Worm (Caenorhabditis elegans): ENCODE measurements around the gene catp-2.

Gene catp-2

DNA sequence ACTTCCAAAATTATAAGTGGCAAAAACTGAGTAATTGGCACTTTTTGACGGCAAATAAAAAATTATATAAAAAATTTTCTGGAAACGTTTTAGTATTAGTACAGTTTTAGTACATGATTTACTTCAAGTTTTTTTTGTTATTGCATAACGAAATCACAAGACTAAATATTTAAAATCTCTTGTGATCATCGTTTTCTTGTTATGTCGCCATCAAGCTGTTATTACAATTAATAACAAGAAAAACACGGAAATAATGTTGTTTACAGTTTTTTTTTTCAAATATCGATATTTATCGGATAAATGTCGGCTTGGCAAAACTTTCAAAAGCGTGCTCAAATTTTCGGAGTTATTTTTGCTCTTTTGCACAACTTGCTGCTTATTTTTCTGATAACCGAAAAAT is 14.1 kb downstream of the catp-2 start, which contains the start of gene str-209:
str-209 (plus strand) TSS at position 301 of the 400 bp plus-strand sequence.
- TF ChIP-seq W03F9.2 (tag; optimal IDR thresholded peaks at IDR 0.05) (no peak), him-1 (tag; optimal IDR thresholded peaks at IDR 0.05) (no peak), dao-5 (tag; optimal IDR thresholded peaks at IDR 0.05) (no peak)

DNA sequence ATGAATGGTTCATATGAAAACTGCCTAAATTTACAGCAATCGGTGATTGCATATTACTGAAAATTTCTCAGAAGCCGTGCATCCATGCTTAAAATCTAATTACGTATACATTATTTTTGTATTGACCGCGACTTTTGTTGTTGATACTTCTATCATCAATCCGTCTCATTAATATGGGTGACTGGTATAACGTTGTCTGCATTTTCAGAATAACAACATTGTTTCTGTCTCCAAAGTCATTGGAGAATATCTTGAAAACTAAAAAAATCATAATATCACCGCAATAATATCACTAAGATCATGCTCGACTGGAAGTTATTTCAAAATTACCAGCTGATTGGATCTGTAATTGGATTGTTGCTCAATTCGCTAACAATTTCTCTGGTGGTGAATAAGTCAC is 16.9 kb downstream of the catp-2 start, which contains the start of gene str-207:
str-207 (plus strand) TSS at position 301 of the 400 bp plus-strand sequence.
- no peak for TF ChIP-seq him-1 (tag; optimal IDR thresholded peaks at IDR 0.05)
- TF ChIP-seq dao-5 (tag; optimal IDR thresholded peaks at IDR 0.05) = no peak
- TF ChIP-seq W03F9.2 (tag; optimal IDR thresholded peaks at IDR 0.05) = no peak

DNA sequence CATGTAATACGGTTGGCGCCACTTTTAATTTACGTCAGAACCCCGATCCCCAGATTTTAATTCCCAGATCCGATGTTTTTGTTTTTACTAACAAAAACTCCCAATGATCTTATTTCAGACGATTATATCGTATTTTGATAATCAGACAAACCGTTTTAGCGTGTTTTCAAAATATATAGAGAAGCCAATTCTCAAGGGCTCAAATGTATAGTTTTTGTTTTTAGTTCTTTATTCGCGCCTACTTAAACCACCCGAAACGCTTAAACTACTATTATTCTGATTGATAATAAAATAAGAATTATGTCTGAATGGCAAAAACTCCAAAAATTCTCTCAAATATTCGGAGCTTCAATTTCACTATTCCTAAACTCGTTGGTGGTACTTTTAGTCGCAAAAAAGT is 22.0 kb downstream of the catp-2 start, which contains the start of gene str-208:
str-208 (plus strand) TSS at position 301 of the 400 bp plus-strand sequence.
- TF ChIP-seq him-1 (tag; optimal IDR thresholded peaks at IDR 0.05) = no peak
- TF ChIP-seq W03F9.2 (tag; optimal IDR thresholded peaks at IDR 0.05) = no peak
- no peak for TF ChIP-seq dao-5 (tag; optimal IDR thresholded peaks at IDR 0.05)

DNA sequence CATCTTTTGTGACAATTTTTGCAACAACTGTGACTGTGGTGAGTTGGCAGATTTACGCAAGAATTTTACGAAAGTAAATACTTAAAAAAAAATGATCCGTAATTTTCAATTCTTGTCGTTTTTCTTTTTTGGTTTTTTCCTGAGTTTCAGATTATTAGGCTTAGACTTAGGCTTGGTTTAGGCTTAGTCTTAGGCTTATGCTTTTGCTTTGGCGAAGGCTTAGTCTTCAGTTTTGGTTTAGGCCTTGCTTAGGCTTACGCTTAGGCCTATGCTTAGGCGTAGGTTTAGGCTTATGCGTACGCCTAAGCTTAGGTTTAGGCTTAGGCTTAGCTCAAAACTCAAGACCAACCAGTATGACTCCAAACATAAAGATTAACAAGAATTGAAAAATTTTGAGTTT is 23.1 kb downstream of the catp-2 start:
- TF ChIP-seq W03F9.2 (tag; optimal IDR thresholded peaks at IDR 0.05) (no peak), him-1 (tag; optimal IDR thresholded peaks at IDR 0.05) (no peak), dao-5 (tag; optimal IDR thresholded peaks at IDR 0.05) (no peak)

DNA sequence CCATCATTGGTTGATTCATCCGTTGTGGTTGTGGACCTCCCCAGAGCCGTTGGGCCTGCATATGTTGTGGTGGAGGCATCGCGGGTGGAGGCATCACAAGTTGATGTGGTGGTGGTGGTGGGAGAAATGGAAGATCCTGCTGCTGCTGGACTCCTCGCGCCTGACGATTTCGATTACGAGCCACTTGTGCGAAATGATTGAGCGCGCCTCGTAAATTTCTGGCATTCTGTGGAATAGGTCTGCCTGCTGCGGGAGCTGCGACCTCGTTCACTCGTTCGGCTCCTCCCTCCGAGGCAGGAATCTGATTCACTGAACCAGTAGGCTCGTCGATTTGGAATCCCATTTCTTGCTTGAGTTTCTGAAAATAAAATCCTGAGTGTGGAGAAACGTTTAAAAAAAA is 26.2 kb downstream of the catp-2 start:
- TF ChIP-seq dao-5 (tag; optimal IDR thresholded peaks at IDR 0.05) (no peak), him-1 (tag; optimal IDR thresholded peaks at IDR 0.05) (no peak), W03F9.2 (tag; optimal IDR thresholded peaks at IDR 0.05) (no peak)

DNA sequence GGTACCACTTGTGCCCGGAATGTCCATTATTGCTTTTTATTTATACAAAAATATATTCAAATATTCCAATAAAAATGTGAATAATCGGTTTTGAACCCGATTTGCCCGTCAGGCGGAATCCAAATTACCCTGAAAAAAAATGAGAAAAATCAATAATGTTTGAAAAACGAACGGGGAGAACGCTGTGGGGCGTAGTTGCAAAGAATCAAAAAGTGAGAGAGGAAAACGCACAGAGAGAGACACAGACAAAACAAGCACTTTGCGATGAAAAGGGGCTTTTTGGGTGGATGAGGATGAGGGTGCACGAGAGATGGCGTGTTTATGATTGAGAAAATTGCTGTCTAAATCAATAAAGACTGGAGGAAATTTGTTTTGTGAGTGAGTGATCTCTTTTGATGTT is 28.5 kb downstream of the catp-2 start, which contains the start of gene tam-1:
tam-1 (minus strand) TSS at position 135 of the 400 bp plus-strand sequence.
- no peak for TF ChIP-seq dao-5 (tag; optimal IDR thresholded peaks at IDR 0.05)
- no peak for TF ChIP-seq him-1 (tag; optimal IDR thresholded peaks at IDR 0.05)
- no peak for TF ChIP-seq W03F9.2 (tag; optimal IDR thresholded peaks at IDR 0.05)

DNA sequence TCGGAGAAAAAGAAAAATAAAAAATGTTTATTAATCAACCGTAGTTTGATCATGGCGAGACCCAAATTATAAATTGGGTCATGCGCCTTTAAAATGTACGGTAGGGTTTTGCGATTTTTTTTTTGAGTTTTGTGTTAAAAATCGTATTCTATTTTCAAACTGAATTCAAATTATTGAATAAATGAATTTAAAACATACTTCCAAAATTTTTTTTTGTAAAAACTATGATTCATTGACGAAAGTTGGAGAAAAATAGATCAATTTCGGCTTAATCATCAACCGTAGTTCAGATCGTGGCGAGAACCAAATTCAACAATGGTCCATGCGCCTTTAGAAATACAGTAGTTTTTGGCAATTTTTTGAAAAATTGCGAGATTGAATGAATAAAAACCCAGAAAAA is 29.1 kb downstream of the catp-2 start:
- TF ChIP-seq him-1 (tag; optimal IDR thresholded peaks at IDR 0.05) = no peak
- peak; percentile 39 for TF ChIP-seq W03F9.2 (tag; optimal IDR thresholded peaks at IDR 0.05)

DNA sequence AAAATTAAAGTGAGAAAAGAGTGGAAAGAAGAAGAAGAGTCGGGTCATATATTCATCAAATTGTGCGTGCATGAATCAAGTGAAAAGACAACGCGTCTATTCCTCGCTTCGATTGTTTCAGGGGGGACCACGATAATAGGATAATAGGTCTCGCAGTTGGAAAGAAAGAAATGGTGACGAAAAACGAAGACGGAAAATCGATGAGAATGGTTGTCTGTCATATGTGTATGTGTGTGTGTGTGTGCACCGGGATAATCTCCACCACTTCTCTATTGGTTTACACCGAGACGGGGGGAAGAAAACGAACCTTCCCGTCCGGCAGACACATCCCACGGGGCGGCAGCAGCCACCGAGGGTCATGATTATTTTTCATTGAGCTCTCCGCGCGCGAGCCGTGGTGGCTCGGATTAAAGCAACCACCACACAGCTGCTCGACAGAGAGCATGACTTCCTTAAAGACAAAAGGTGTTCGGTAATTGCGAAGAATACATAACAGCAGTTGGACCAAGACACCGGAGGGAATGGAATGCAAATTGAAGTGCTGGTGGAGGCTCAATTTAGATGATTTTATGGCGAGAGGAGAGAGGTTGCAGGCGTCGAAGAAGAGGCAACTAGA is 29.6 kb downstream of the catp-2 start:
- TF ChIP-seq him-1 (tag; optimal IDR thresholded peaks at IDR 0.05) (no peak), dao-5 (tag; optimal IDR thresholded peaks at IDR 0.05) (no peak), W03F9.2 (tag; optimal IDR thresholded peaks at IDR 0.05) (no peak)

DNA sequence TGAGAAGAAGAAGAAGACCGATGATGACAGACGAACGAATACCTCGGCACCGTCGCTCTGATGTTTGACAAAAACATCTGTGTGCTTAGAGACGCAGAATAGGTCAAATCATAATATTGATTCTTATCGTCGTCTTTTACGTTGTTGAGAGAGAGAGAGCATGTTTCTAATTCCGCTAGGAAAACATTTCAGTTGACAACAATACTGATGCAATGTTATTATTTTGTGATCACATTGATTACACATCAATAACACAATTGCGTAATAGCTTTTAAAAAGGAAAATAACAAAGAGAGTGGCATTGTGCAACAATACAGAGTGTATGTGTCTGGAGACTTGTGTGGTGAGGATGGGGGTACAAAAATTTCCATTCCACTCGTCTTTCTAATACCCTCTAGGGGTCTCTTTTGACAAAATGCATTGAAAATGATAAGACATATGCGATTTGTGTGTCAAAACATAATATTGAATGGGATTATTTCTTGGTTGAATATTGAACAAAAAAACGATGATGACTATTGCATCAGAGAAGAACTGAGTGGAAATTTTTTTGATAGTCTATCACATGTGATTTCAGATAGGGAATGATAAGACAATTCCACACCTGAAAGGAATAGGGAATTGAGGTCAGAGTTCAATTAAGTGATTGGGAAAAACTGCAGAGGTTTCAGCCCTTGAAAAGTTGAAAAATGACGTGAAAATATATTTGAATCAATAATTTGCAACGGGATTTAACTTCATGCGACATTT is 30.3 kb downstream of the catp-2 start:
- TF ChIP-seq W03F9.2 (tag; optimal IDR thresholded peaks at IDR 0.05) = no peak
- no peak for TF ChIP-seq him-1 (tag; optimal IDR thresholded peaks at IDR 0.05)
- no peak for TF ChIP-seq dao-5 (tag; optimal IDR thresholded peaks at IDR 0.05)

DNA sequence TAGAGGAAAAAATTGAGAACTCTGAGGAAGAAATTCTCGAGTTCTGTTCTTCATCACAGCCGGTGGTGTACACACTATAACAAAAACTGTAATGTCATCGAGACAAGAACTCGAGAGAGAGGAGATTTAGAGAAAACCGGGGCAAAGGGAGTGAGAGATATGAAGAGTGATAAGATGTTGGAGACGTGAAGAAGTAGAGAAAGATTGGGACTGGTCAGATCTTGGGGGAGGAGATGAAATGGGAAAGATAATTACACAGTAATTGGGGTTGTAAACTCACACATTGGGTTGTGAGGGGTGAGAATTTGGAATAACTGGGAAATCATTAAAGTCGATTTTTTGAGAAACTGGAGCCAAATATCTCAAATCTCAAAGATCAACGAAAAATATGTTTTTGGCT is 31.3 kb downstream of the catp-2 start:
- no peak for TF ChIP-seq dao-5 (tag; optimal IDR thresholded peaks at IDR 0.05)
- TF ChIP-seq W03F9.2 (tag; optimal IDR thresholded peaks at IDR 0.05) = no peak
- no peak for TF ChIP-seq him-1 (tag; optimal IDR thresholded peaks at IDR 0.05)

DNA sequence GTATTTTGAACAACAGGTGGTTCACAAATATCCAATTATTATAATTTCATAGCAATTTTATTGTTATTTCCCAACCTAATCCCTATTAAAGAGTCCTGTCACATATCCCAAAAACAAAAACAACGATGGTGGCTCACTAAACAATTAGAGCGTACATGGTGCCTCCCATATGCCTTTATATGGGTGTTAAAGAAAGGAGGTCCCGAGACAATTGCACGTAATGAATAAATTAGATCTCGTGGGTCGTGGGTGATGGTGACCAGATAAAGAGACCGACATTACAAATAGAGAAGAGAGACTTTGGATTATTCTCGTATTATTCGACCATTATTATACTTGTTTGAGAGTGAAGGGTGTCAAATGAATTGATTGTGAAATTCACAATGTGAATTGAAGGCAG is 32.7 kb downstream of the catp-2 start:
- no peak for TF ChIP-seq him-1 (tag; optimal IDR thresholded peaks at IDR 0.05)
- no peak for TF ChIP-seq W03F9.2 (tag; optimal IDR thresholded peaks at IDR 0.05)
- TF ChIP-seq dao-5 (tag; optimal IDR thresholded peaks at IDR 0.05) = no peak

DNA sequence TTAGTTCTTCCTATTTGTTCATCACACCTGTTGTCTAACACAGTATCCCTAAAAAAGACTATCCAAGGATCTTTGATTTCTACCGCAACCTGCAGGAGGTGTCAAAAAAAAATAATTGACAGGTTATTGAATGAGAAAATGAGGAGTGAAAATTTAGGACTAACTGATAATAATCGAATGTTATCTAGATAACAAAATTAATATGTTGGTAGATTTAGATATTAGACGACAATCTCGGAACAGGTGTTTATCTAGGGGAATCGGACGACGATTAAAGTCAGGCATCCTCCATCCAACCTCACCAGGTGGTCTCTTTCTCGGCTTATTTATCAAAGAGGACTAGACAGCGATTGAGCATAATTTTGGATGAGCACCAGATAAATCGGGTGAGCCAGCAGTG is 34.3 kb downstream of the catp-2 start:
- TF ChIP-seq W03F9.2 (tag; optimal IDR thresholded peaks at IDR 0.05) = no peak
- no peak for TF ChIP-seq dao-5 (tag; optimal IDR thresholded peaks at IDR 0.05)
- no peak for TF ChIP-seq him-1 (tag; optimal IDR thresholded peaks at IDR 0.05)

DNA sequence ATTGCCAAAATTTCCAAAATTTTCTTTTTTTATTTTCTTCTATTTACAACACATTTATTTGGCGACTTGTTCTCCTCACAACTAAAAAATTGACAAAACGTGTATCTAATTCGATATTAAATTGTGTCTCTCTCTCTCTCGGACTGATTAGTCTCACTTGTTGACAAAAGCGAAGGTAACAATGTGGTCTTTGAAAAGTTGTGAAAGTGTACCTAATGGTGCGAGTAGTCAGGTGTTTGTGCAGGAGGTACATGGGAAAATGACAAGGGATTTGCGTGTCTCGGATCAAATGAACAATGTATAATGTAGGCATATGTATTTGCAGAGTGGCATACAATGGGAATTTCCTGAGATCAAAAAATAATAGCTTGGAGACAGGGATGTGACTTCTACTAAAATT is 35.0 kb downstream of the catp-2 start:
- no peak for TF ChIP-seq dao-5 (tag; optimal IDR thresholded peaks at IDR 0.05)
- TF ChIP-seq him-1 (tag; optimal IDR thresholded peaks at IDR 0.05) = no peak
- no peak for TF ChIP-seq W03F9.2 (tag; optimal IDR thresholded peaks at IDR 0.05)

DNA sequence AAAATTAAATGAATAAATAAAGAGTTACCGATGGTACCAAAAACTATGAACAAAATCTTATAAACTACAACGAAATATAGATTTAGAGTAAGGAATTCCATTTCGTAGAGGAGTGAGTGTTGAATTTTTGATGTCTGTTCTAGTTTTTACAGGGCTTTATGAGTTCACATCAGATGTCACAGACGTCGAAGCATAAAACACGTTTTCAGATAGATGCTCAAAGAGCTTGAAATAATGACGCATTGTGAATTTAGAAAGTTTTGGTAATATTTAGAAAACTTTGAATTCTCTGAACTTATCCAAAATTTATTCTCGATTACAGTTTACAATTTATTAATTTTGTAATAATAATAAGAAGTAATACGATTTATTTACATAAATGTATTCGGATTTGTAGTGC is 38.4 kb downstream of the catp-2 start, which contains the start of gene srsx-9:
srsx-9 (minus strand) TSS at position 101 of the 400 bp plus-strand sequence.
- no peak for TF ChIP-seq him-1 (tag; optimal IDR thresholded peaks at IDR 0.05)
- TF ChIP-seq dao-5 (tag; optimal IDR thresholded peaks at IDR 0.05) = no peak
- TF ChIP-seq W03F9.2 (tag; optimal IDR thresholded peaks at IDR 0.05) = no peak

Data from whole organism, L4/young adult.